Worm (Caenorhabditis elegans) whole organism, L4 larva: ENCODE data around the gene dyc-1.

Source experiments
- D1046.2 ChIP-seq: fragments of 200-800 bp; sonication (Bioruptor generic); IDR thresholded peaks from 2 replicates; pipeline ENCODE4 v1.3.6; 2022; ENCODE audit warnings: missing genetic modification characterization, missing compliant biosample characterization
- F26F4.8 ChIP-seq: fragments of 200-800 bp; sonication (Bioruptor generic); conservative IDR thresholded peaks from 2 replicates; pipeline ENCODE4 v1.3.6; 2022; ENCODE audit warnings: missing genetic modification characterization, missing compliant biosample characterization
- R02D3.7 ChIP-seq: fragments of 150-350 bp; sonication (generic microtip); optimal IDR thresholded peaks from 3 replicates; lab custom pipeline; 2014; ENCODE audit warnings: missing biosample characterization, missing genetic modification characterization
- T20F7.1 ChIP-seq: fragments of 200-800 bp; sonication (Bioruptor generic); optimal IDR thresholded peaks from 2 replicates; lab custom pipeline; 2018; ENCODE audit warnings: mild to moderate bottlenecking, missing genetic modification characterization, missing compliant biosample characterization
- Y48G9A.11 ChIP-seq: fragments of 200-800 bp; sonication (Bioruptor generic); IDR thresholded peaks from 2 replicates; pipeline ENCODE4 v1.3.6; 2022; ENCODE audit warnings: missing genetic modification reagents, missing genetic modification characterization, missing compliant biosample characterization
- Y75B8A.6 ChIP-seq: fragments of 200-800 bp; sonication (Bioruptor generic); IDR thresholded peaks from 2 replicates; pipeline ENCODE4 v1.3.6; 2022; ENCODE audit warnings: missing genetic modification reagents, missing genetic modification characterization, missing compliant biosample characterization
- ZK546.5 ChIP-seq, 2 experiments: sonication (generic microtip); optimal IDR thresholded peaks; 2 replicates each; lab custom pipeline; 2017; ENCODE audit warnings: missing biosample characterization in 2 of 2, missing genetic modification characterization in 2 of 2
- aha-1 ChIP-seq: fragments of 150-350 bp; peaks from one replicate; lab custom pipeline; 2014; ENCODE audit warnings: missing biosample characterization, missing genetic modification characterization
- ama-1 ChIP-seq: fragments of 150-350 bp; optimal IDR thresholded peaks from 2 replicates; lab custom pipeline; 2014; ENCODE audit warnings: inconsistent platforms, mixed read lengths
- arid-1 ChIP-seq: fragments of 200-800 bp; sonication (Bioruptor generic); conservative IDR thresholded peaks from 2 replicates; pipeline ENCODE4 v1.3.6; 2022; ENCODE audit warnings: missing genetic modification reagents, missing genetic modification characterization, missing compliant biosample characterization
- attf-4 ChIP-seq: sonication (generic microtip); optimal IDR thresholded peaks from 3 replicates; lab custom pipeline; 2017; ENCODE audit warnings: missing biosample characterization, missing genetic modification characterization
- ceh-20 ChIP-seq: fragments of 200-800 bp; sonication (Bioruptor generic); IDR thresholded peaks from 2 replicates; pipeline ENCODE4 v1.3.6; 2022; ENCODE audit warnings: missing genetic modification reagents, missing genetic modification characterization, missing compliant biosample characterization
- ceh-28 ChIP-seq: fragments of 150-350 bp; optimal IDR thresholded peaks from 2 replicates; lab custom pipeline; 2014; ENCODE audit warnings: missing biosample characterization, missing genetic modification reagents, missing genetic modification characterization
- ceh-32 ChIP-seq: sonication (generic microtip); optimal IDR thresholded peaks from 2 replicates; lab custom pipeline; 2016; ENCODE audit warnings: mild to moderate bottlenecking, missing genetic modification characterization, missing compliant biosample characterization; ENCODE audit not compliant: poor library complexity
- ceh-44 ChIP-seq: fragments of 200-800 bp; sonication (Bioruptor generic); IDR thresholded peaks from 2 replicates; pipeline ENCODE4 v1.3.6; 2022; ENCODE audit warnings: missing genetic modification reagents, missing genetic modification characterization, missing compliant biosample characterization
- ces-1 ChIP-seq: fragments of 150-350 bp; sonication (generic microtip); optimal IDR thresholded peaks from 4 replicates; lab custom pipeline; 2014; ENCODE audit warnings: missing biosample characterization, missing genetic modification reagents, missing genetic modification characterization
- dmd-9 ChIP-seq: fragments of 200-800 bp; sonication (Bioruptor generic); IDR thresholded peaks from 2 replicates; pipeline ENCODE4 v1.3.6; 2022; ENCODE audit warnings: missing genetic modification reagents, missing genetic modification characterization, missing compliant biosample characterization
- egl-27 ChIP-seq: sonication (generic microtip); optimal IDR thresholded peaks from 3 replicates; lab custom pipeline; 2017; ENCODE audit warnings: missing biosample characterization, missing genetic modification reagents, missing genetic modification characterization
- fos-1 ChIP-seq: fragments of 150-350 bp; optimal IDR thresholded peaks from 2 replicates; lab custom pipeline; 2014; ENCODE audit warnings: missing biosample characterization, missing genetic modification characterization
- hlh-11 ChIP-seq: fragments of 200-800 bp; sonication (Bioruptor generic); optimal IDR thresholded peaks from 2 replicates; lab custom pipeline; 2018; ENCODE audit warnings: mild to moderate bottlenecking, missing genetic modification characterization, missing compliant biosample characterization
- hlh-30 ChIP-seq: sonication (generic microtip); optimal IDR thresholded peaks from 2 replicates; lab custom pipeline; 2017; ENCODE audit warnings: antibody characterized with exemption, mild to moderate bottlenecking, missing genetic modification characterization, missing compliant biosample characterization; ENCODE audit not compliant: insufficient read depth
- jun-1 ChIP-seq: fragments of 150-350 bp; optimal IDR thresholded peaks from 2 replicates; lab custom pipeline; 2014; ENCODE audit warnings: missing biosample characterization, missing genetic modification reagents, missing genetic modification characterization
- lin-13 ChIP-seq: fragments of 150-350 bp; optimal IDR thresholded peaks from 2 replicates; lab custom pipeline; 2014; ENCODE audit warnings: missing biosample characterization, missing genetic modification reagents, missing genetic modification characterization
- lin-15B ChIP-seq: fragments of 150-350 bp; sonication (generic microtip); optimal IDR thresholded peaks from 3 replicates; lab custom pipeline; 2014; ENCODE audit warnings: missing biosample characterization, missing genetic modification characterization
- lin-29 ChIP-seq: fragments of 200-800 bp; sonication (Bioruptor generic); IDR thresholded peaks from 2 replicates; pipeline ENCODE4 v1.3.6; 2022; ENCODE audit warnings: missing genetic modification reagents, missing genetic modification characterization, missing compliant biosample characterization
- lir-3 ChIP-seq: sonication (generic microtip); optimal IDR thresholded peaks from 2 replicates; lab custom pipeline; 2016; ENCODE audit warnings: mild to moderate bottlenecking, missing genetic modification characterization, missing compliant biosample characterization
- lsy-2 ChIP-seq, 2 experiments: fragments of 150-350 bp in 1 of 2; sonication (generic microtip) in 1 of 2; optimal IDR thresholded peaks; 2 replicates each; lab custom pipeline; 2014 to 2017; ENCODE audit warnings: missing biosample characterization in 2 of 2, missing genetic modification characterization in 2 of 2
- mdl-1 ChIP-seq, 2 experiments: fragments of 150-350 bp in 1 of 2; sonication (generic microtip) in 1 of 2; optimal IDR thresholded peaks; 2 replicates each; lab custom pipeline; 2014 to 2017; ENCODE audit warnings: missing biosample characterization in 2 of 2, missing genetic modification characterization in 2 of 2
- mdt-29 ChIP-seq: fragments of 200-800 bp; sonication (Bioruptor generic); IDR thresholded peaks from 2 replicates; pipeline ENCODE4 v1.3.6; 2022; ENCODE audit warnings: missing genetic modification reagents, missing genetic modification characterization, missing compliant biosample characterization
- mep-1 ChIP-seq: fragments of 150-350 bp; sonication (generic microtip); optimal IDR thresholded peaks from 3 replicates; lab custom pipeline; 2014; ENCODE audit warnings: missing biosample characterization, missing genetic modification characterization
- nhr-10 ChIP-seq: fragments of 150-350 bp; optimal IDR thresholded peaks from 2 replicates; lab custom pipeline; 2014; ENCODE audit warnings: missing biosample characterization, missing genetic modification characterization
- nhr-102 ChIP-seq: sonication (generic microtip); optimal IDR thresholded peaks from 2 replicates; lab custom pipeline; 2016; ENCODE audit warnings: mild to moderate bottlenecking, missing genetic modification characterization, moderate library complexity, missing compliant biosample characterization
- nhr-11 ChIP-seq: fragments of 150-350 bp; optimal IDR thresholded peaks from 2 replicates; lab custom pipeline; 2014; ENCODE audit warnings: missing biosample characterization, missing genetic modification characterization
- nhr-28 ChIP-seq: fragments of 150-350 bp; optimal IDR thresholded peaks from 2 replicates; lab custom pipeline; 2014; ENCODE audit warnings: missing biosample characterization, missing genetic modification characterization
- nhr-41 ChIP-seq: fragments of 200-800 bp; sonication (Bioruptor generic); IDR thresholded peaks from 2 replicates; pipeline ENCODE4 v1.3.6; 2022; ENCODE audit warnings: missing genetic modification reagents, missing genetic modification characterization, missing compliant biosample characterization
- nhr-77 ChIP-seq: fragments of 150-350 bp; optimal IDR thresholded peaks from 2 replicates; lab custom pipeline; 2014; ENCODE audit warnings: missing biosample characterization, missing genetic modification characterization
- php-3 ChIP-seq: fragments of 200-800 bp; sonication (Bioruptor generic); IDR thresholded peaks from 2 replicates; pipeline ENCODE4 v1.3.6; 2022; ENCODE audit warnings: missing genetic modification reagents, missing genetic modification characterization, missing compliant biosample characterization
- pqm-1 ChIP-seq: sonication (generic microtip); optimal IDR thresholded peaks from 2 replicates; lab custom pipeline; 2017; ENCODE audit warnings: missing biosample characterization, missing genetic modification characterization
- sdz-12 ChIP-seq: fragments of 200-800 bp; sonication (Bioruptor generic); optimal IDR thresholded peaks from 2 replicates; lab custom pipeline; 2018; ENCODE audit warnings: mild to moderate bottlenecking, missing genetic modification characterization, missing compliant biosample characterization
- set-16 ChIP-seq: fragments of 200-800 bp; sonication (Bioruptor generic); IDR thresholded peaks from 2 replicates; pipeline ENCODE4 v1.3.6; 2022; ENCODE audit warnings: missing genetic modification reagents, missing genetic modification characterization, missing compliant biosample characterization
- spr-1 ChIP-seq: sonication (generic microtip); optimal IDR thresholded peaks from 2 replicates; lab custom pipeline; 2016; ENCODE audit warnings: mild to moderate bottlenecking, missing genetic modification characterization, missing compliant biosample characterization
- unc-39 ChIP-seq: sonication (generic microtip); optimal IDR thresholded peaks from 2 replicates; lab custom pipeline; 2017; ENCODE audit warnings: missing biosample characterization, missing genetic modification characterization
- unc-62 ChIP-seq, 3 experiments: fragments of 150-350 bp in 1 of 3; sonication (generic microtip); optimal IDR thresholded peaks in 2 of 3; peaks in 1 of 3; 1 replicate in 1 of 3; 2 replicates in 2 of 3; lab custom pipeline; 2014 to 2017; ENCODE audit warnings: missing biosample characterization in 3 of 3, missing genetic modification characterization in 3 of 3, missing genetic modification reagents in 3 of 3, missing genotype in 1 of 3
- vab-7 ChIP-seq: fragments of 200-800 bp; sonication (Bioruptor generic); IDR thresholded peaks from 2 replicates; pipeline ENCODE4 v1.3.6; 2022; ENCODE audit warnings: missing genetic modification reagents, missing genetic modification characterization, missing compliant biosample characterization
- zip-11 ChIP-seq: fragments of 200-800 bp; sonication (Bioruptor generic); IDR thresholded peaks from 2 replicates; pipeline ENCODE4 v1.3.6; 2022; ENCODE audit warnings: missing genetic modification characterization, missing compliant biosample characterization
- zip-2 ChIP-seq: fragments of 150-350 bp; optimal IDR thresholded peaks from 2 replicates; lab custom pipeline; 2014; ENCODE audit warnings: missing biosample characterization, missing genetic modification characterization

Gene dyc-1

ce11 chrX:14033494-14033893 is 15.8 kb upstream of the dyc-1 start, which contains the start of gene arrd-25:
arrd-25 (plus strand) TSS chrX:14033794.
- TF ChIP-seq unc-62 (GFP tag; optimal IDR thresholded peaks at IDR 0.05 in 1 of 2; lab: Kevin White, UChicago) (peak in 1 of 2 experiments; percentile 27), unc-62 (tag; optimal IDR thresholded peaks at IDR 0.05; lab: Kevin White, UChicago) (no peak), aha-1 (tag; lab: Kevin White, UChicago) (no peak), ceh-44 (GFP tag; lab: Robert Waterston, UW) (no peak), R02D3.7 (tag; lab: Kevin White, UChicago) (no peak)

ce11 chrX:14039293-14039692 is 10.0 kb upstream of the dyc-1 start:
- TF ChIP-seq lin-13 (GFP tag; lab: Kevin White, UChicago), result no peak
- TF ChIP-seq ceh-32, result no peak

- TF ChIP-seq T20F7.1 (GFP tag; lab: Kevin White, UChicago), result no peak
- TF ChIP-seq D1046.2 (GFP tag; lab: Robert Waterston, UW), result no peak
- TF ChIP-seq sdz-12, result no peak
- peak; percentile 68 for TF ChIP-seq ceh-20 (GFP tag; lab: Robert Waterston, UW)
- no peak for TF ChIP-seq egl-27 (tag; lab: Kevin White, UChicago)
- no peak for TF ChIP-seq vab-7 (GFP tag; lab: Robert Waterston, UW)
- TF ChIP-seq Y75B8A.6 (GFP tag; lab: Robert Waterston, UW), result no peak
- TF ChIP-seq zip-11 (GFP tag; lab: Robert Waterston, UW), result no peak
- peak; percentile 51 for TF ChIP-seq aha-1 (tag; lab: Kevin White, UChicago)
- TF ChIP-seq mdl-1 (tag; optimal IDR thresholded peaks at IDR 0.05; lab: Kevin White, UChicago), result no peak
- no peak for TF ChIP-seq lin-15B (tag; lab: Kevin White, UChicago)
- no peak for TF ChIP-seq fos-1 (tag; lab: Kevin White, UChicago)
- TF ChIP-seq lin-29, result no peak
- no peak for TF ChIP-seq lir-3 (tag; lab: Kevin White, UChicago)
- no peak for TF ChIP-seq arid-1 (GFP tag; lab: Robert Waterston, UW)
- no peak for TF ChIP-seq F26F4.8 (GFP tag; lab: Robert Waterston, UW)
- TF ChIP-seq unc-62 (GFP tag; optimal IDR thresholded peaks at IDR 0.05 in 1 of 2; lab: Kevin White, UChicago), result peak in 1 of 2 experiments; percentile 80
- no peak for TF ChIP-seq unc-62 (tag; optimal IDR thresholded peaks at IDR 0.05; lab: Kevin White, UChicago)
- no peak for TF ChIP-seq php-3 (GFP tag; lab: Robert Waterston, UW)
- TF ChIP-seq Y48G9A.11, result no peak
- TF ChIP-seq R02D3.7 (tag; lab: Kevin White, UChicago), result no peak
- TF ChIP-seq set-16 (GFP tag; lab: Robert Waterston, UW), result peak; percentile 46
- TF ChIP-seq nhr-77, result no peak
- TF ChIP-seq pqm-1 (tag; lab: Kevin White, UChicago), result no peak
- TF ChIP-seq zip-2, result no peak
- TF ChIP-seq ama-1 (lab: Kevin White, UChicago), result no peak
- TF ChIP-seq spr-1 (tag; lab: Kevin White, UChicago), result no peak
- no peak for TF ChIP-seq mdt-29 (GFP tag; lab: Robert Waterston, UW)
- no peak for TF ChIP-seq lsy-2 (tag; optimal IDR thresholded peaks at IDR 0.05; lab: Kevin White, UChicago)
- no peak for TF ChIP-seq ces-1 (GFP tag; lab: Kevin White, UChicago)
- no peak for TF ChIP-seq ZK546.5 (tag; optimal IDR thresholded peaks at IDR 0.05; lab: Kevin White, UChicago)
- TF ChIP-seq hlh-11 (tag; lab: Kevin White, UChicago), result peak; percentile 12
- TF ChIP-seq attf-4 (tag; lab: Kevin White, UChicago), result no peak
- TF ChIP-seq mep-1, result no peak
- TF ChIP-seq ceh-28 (tag; lab: Kevin White, UChicago), result no peak
- TF ChIP-seq nhr-41 (GFP tag; lab: Robert Waterston, UW), result no peak
- TF ChIP-seq dmd-9 (GFP tag; lab: Robert Waterston, UW), result no peak
- TF ChIP-seq nhr-10 (tag; lab: Kevin White, UChicago), result no peak
- no peak for TF ChIP-seq nhr-28 (tag; lab: Kevin White, UChicago)
- no peak for TF ChIP-seq nhr-102 (tag; lab: Kevin White, UChicago)
- peak; percentile 25 for TF ChIP-seq nhr-11
- peak; percentile 16 for TF ChIP-seq hlh-30 (tag; lab: Kevin White, UChicago)
- no peak for TF ChIP-seq unc-39 (tag; lab: Kevin White, UChicago)
- no peak for TF ChIP-seq jun-1
Measured at ce11 chrX:14044362-14044761, 5.0 kb upstream of the dyc-1 start.
